Fruit fly (Drosophila melanogaster) whole organism, embryonic: ENCODE results near the gene CheA75a.

Experiments used
- Abd-B ChIP-seq: fragments of 200-800 bp; sonication (Bioruptor generic); optimal IDR thresholded peaks from 2 replicates; lab custom pipeline; 2018; ENCODE audit warnings: missing biosample characterization, mild to moderate bottlenecking, missing genetic modification characterization, moderate library complexity
- Aef1 ChIP-seq: fragments of 200-800 bp; sonication (Bioruptor generic); IDR thresholded peaks from 3 replicates; pipeline ENCODE4 v1.3.6; 2022; ENCODE audit warnings: missing biosample characterization, missing genetic modification characterization
- Bteb2 ChIP-seq: fragments of 200-800 bp; sonication (Bioruptor generic); optimal IDR thresholded peaks from 2 replicates; lab custom pipeline; 2016; ENCODE audit warnings: missing biosample characterization, missing genetic modification characterization
- CG12104 ChIP-seq: fragments of 200-800 bp; sonication (Bioruptor generic); optimal IDR thresholded peaks from 3 replicates; lab custom pipeline; 2016; ENCODE audit warnings: missing biosample characterization, missing genetic modification characterization
- CG12219 ChIP-seq: fragments of 200-800 bp; sonication (Bioruptor generic); optimal IDR thresholded peaks from 3 replicates; lab custom pipeline; 2018; ENCODE audit warnings: missing biosample characterization, mild to moderate bottlenecking, missing genetic modification characterization
- CG12744 ChIP-seq: fragments of 200-800 bp; sonication (Bioruptor generic); optimal IDR thresholded peaks from 2 replicates; lab custom pipeline; 2016; ENCODE audit warnings: missing biosample characterization, missing genetic modification characterization
- CG12942 ChIP-seq: fragments of 200-800 bp; sonication (Bioruptor generic); optimal IDR thresholded peaks from 3 replicates; lab custom pipeline; 2016; ENCODE audit warnings: missing biosample characterization, missing genetic modification characterization
- CG13123 ChIP-seq: fragments of 200-800 bp; sonication (Bioruptor generic); optimal IDR thresholded peaks from 2 replicates; lab custom pipeline; 2016; ENCODE audit warnings: missing biosample characterization, missing genetic modification characterization
- CG13424 ChIP-seq: fragments of 200-800 bp; sonication (Bioruptor generic); optimal IDR thresholded peaks from 2 replicates; lab custom pipeline; 2019; ENCODE audit warnings: missing biosample characterization, mild to moderate bottlenecking, missing genetic modification characterization, moderate library complexity
- CG15479 ChIP-seq: fragments of 200-800 bp; sonication (Bioruptor generic); optimal IDR thresholded peaks from 3 replicates; lab custom pipeline; 2019; ENCODE audit warnings: missing biosample characterization, mild to moderate bottlenecking, missing genetic modification characterization, moderate library complexity
- CG15696 ChIP-seq: fragments of 200-800 bp; sonication (Bioruptor generic); optimal IDR thresholded peaks from 2 replicates; lab custom pipeline; 2019; ENCODE audit warnings: missing biosample characterization, mild to moderate bottlenecking, missing genetic modification characterization, moderate library complexity
- CG2678 ChIP-seq: fragments of 200-800 bp; sonication (Bioruptor generic); optimal IDR thresholded peaks from 3 replicates; lab custom pipeline; 2019; ENCODE audit warnings: missing biosample characterization, mild to moderate bottlenecking, missing genetic modification characterization, moderate library complexity
- CG31224 ChIP-seq: fragments of 200-800 bp; sonication (Bioruptor generic); IDR thresholded peaks from 2 replicates; pipeline ENCODE4 v1.3.6; 2022; ENCODE audit warnings: missing biosample characterization, missing genetic modification characterization
- CG3281 ChIP-seq: fragments of 200-800 bp; sonication (Bioruptor generic); optimal IDR thresholded peaks from 3 replicates; lab custom pipeline; 2017; ENCODE audit warnings: missing biosample characterization, mild to moderate bottlenecking, missing genetic modification characterization
- CG34422 ChIP-seq: fragments of 200-800 bp; sonication (Bioruptor generic); IDR thresholded peaks from 3 replicates; pipeline ENCODE4 v1.3.6; 2022; ENCODE audit warnings: missing biosample characterization, missing genetic modification characterization
- CG4424 ChIP-seq: fragments of 200-800 bp; sonication (Bioruptor generic); optimal IDR thresholded peaks from 3 replicates; lab custom pipeline; 2016; ENCODE audit warnings: missing biosample characterization, missing genetic modification characterization
- CG4617 ChIP-seq: fragments of 200-800 bp; sonication (Bioruptor generic); optimal IDR thresholded peaks from 3 replicates; lab custom pipeline; 2016; ENCODE audit warnings: missing biosample characterization, missing genetic modification characterization, borderline replicate concordance
- CG4730 ChIP-seq: fragments of 200-800 bp; sonication (Bioruptor generic); IDR thresholded peaks from 2 replicates; pipeline ENCODE4 v1.3.6; 2022; ENCODE audit warnings: missing biosample characterization, missing genetic modification characterization
- CG6683 ChIP-seq: fragments of 200-800 bp; sonication (Bioruptor generic); optimal IDR thresholded peaks from 2 replicates; lab custom pipeline; 2017; ENCODE audit warnings: missing biosample characterization, mild to moderate bottlenecking, missing genetic modification characterization, missing genetic modification reagents
- CG8359 ChIP-seq: fragments of 200-800 bp; sonication (Bioruptor generic); optimal IDR thresholded peaks from 2 replicates; lab custom pipeline; 2017; ENCODE audit warnings: missing biosample characterization, mild to moderate bottlenecking, missing genetic modification characterization, borderline replicate concordance
- CG8944 ChIP-seq: fragments of 200-800 bp; sonication (Bioruptor generic); optimal IDR thresholded peaks from 3 replicates; lab custom pipeline; 2016; ENCODE audit warnings: missing biosample characterization, missing genetic modification characterization
- H2.0 ChIP-seq: fragments of 200-800 bp; sonication (Bioruptor generic); IDR thresholded peaks from 2 replicates; pipeline ENCODE4 v1.3.6; 2022; ENCODE audit warnings: missing biosample characterization, missing genetic modification characterization
- Hsf ChIP-seq: fragments of 200-800 bp; sonication (Bioruptor generic); optimal IDR thresholded peaks from 3 replicates; lab custom pipeline; 2016; ENCODE audit warnings: missing biosample characterization, missing genetic modification characterization
- Kr ChIP-seq: fragments of 200-800 bp; sonication (Bioruptor generic); optimal IDR thresholded peaks from 2 replicates; lab custom pipeline; 2017; ENCODE audit warnings: missing biosample characterization, mild to moderate bottlenecking, missing genetic modification characterization
- Med ChIP-seq: fragments of 200-800 bp; sonication (Bioruptor generic); peaks from one replicate; lab custom pipeline; 2016; ENCODE audit warnings: missing biosample characterization, missing genetic modification characterization, mild to moderate bottlenecking, inconsistent platforms, moderate library complexity
- Oaz ChIP-seq: fragments of 200-800 bp; sonication (Bioruptor generic); IDR thresholded peaks from 2 replicates; pipeline ENCODE4 v1.3.6; 2022; ENCODE audit warnings: missing biosample characterization, missing genetic modification characterization
- Xrp1 ChIP-seq: fragments of 200-800 bp; sonication (Bioruptor generic); IDR thresholded peaks from 2 replicates; pipeline ENCODE4 v1.3.6; 2022; ENCODE audit warnings: missing biosample characterization, missing genetic modification characterization
- al ChIP-seq: fragments of 200-800 bp; sonication (Bioruptor generic); IDR thresholded peaks from 2 replicates; pipeline ENCODE4 v1.3.6; 2022; ENCODE audit warnings: missing biosample characterization, missing genetic modification characterization
- az2 ChIP-seq: fragments of 200-800 bp; sonication (Bioruptor generic); optimal IDR thresholded peaks from 3 replicates; lab custom pipeline; 2016; ENCODE audit warnings: missing biosample characterization, missing genetic modification characterization
- crol ChIP-seq: fragments of 200-800 bp; sonication (Bioruptor generic); IDR thresholded peaks from 2 replicates; pipeline ENCODE4 v1.3.6; 2022; ENCODE audit warnings: missing biosample characterization, missing genetic modification characterization
- crp ChIP-seq, 2 experiments: fragments of 200-800 bp; sonication (Bioruptor generic); optimal IDR thresholded peaks; 2 replicates in 1 of 2; 3 replicates in 1 of 2; lab custom pipeline; 2017; ENCODE audit warnings: missing biosample characterization in 2 of 2, missing genetic modification characterization in 2 of 2, mild to moderate bottlenecking in 1 of 2, moderate library complexity in 1 of 2
- dan ChIP-seq: fragments of 200-800 bp; sonication (Bioruptor generic); IDR thresholded peaks from 2 replicates; pipeline ENCODE4 v1.3.6; 2022; ENCODE audit warnings: missing biosample characterization, missing genetic modification characterization
- dm ChIP-seq: fragments of 200-800 bp; sonication (Bioruptor generic); optimal IDR thresholded peaks from 3 replicates; lab custom pipeline; 2016; ENCODE audit warnings: missing biosample characterization, missing genetic modification characterization
- fd96Cb ChIP-seq: fragments of 200-800 bp; sonication (Bioruptor generic); optimal IDR thresholded peaks from 2 replicates; lab custom pipeline; 2018; ENCODE audit warnings: missing biosample characterization, mild to moderate bottlenecking, missing genetic modification characterization, moderate library complexity
- grn ChIP-seq: fragments of 200-800 bp; sonication (Bioruptor generic); optimal IDR thresholded peaks from 3 replicates; lab custom pipeline; 2017; ENCODE audit warnings: missing biosample characterization, missing genetic modification characterization
- inv ChIP-seq: fragments of 200-800 bp; sonication (Bioruptor generic); IDR thresholded peaks from 2 replicates; pipeline ENCODE4 v1.3.6; 2022; ENCODE audit warnings: missing biosample characterization, missing genetic modification characterization; ENCODE audit not compliant: partially characterized antibody
- jumu ChIP-seq: fragments of 200-800 bp; sonication (Bioruptor generic); optimal IDR thresholded peaks from 3 replicates; lab custom pipeline; 2016; ENCODE audit warnings: missing biosample characterization, missing genetic modification characterization
- lbe ChIP-seq: fragments of 200-800 bp; sonication (Bioruptor generic); optimal IDR thresholded peaks from 2 replicates; lab custom pipeline; 2016; ENCODE audit warnings: missing biosample characterization, mild to moderate bottlenecking, missing genetic modification characterization
- lola ChIP-seq, 3 experiments: fragments of >200 bp in 2 of 3; fragments of 200-800 bp in 1 of 3; sonication (Bioruptor generic) in 1 of 3; optimal IDR thresholded peaks; 2 replicates each; lab custom pipeline; 2017 to 2019; ENCODE audit warnings: missing biosample characterization in 3 of 3, missing genetic modification characterization in 3 of 3, mild to moderate bottlenecking in 1 of 3, moderate library complexity in 1 of 3
- nerfin-1 ChIP-seq: fragments of 200-800 bp; sonication (Bioruptor generic); optimal IDR thresholded peaks from 3 replicates; lab custom pipeline; 2019; ENCODE audit warnings: missing biosample characterization, mild to moderate bottlenecking, missing genetic modification characterization, moderate library complexity
- scrt ChIP-seq: fragments of 200-800 bp; sonication (Bioruptor generic); optimal IDR thresholded peaks from 2 replicates; lab custom pipeline; 2018; ENCODE audit warnings: missing biosample characterization, mild to moderate bottlenecking, missing genetic modification characterization, moderate library complexity
- sd ChIP-seq: fragments of 200-800 bp; sonication (Bioruptor generic); optimal IDR thresholded peaks from 3 replicates; lab custom pipeline; 2018; ENCODE audit warnings: missing biosample characterization, mild to moderate bottlenecking, missing genetic modification characterization, moderate library complexity
- slbo ChIP-seq: fragments of 200-800 bp; sonication (Bioruptor generic); IDR thresholded peaks from 2 replicates; pipeline ENCODE4 v1.3.6; 2022; ENCODE audit warnings: missing biosample characterization, missing genetic modification characterization
- sqz ChIP-seq: fragments of 200-800 bp; sonication (Bioruptor generic); optimal IDR thresholded peaks from 3 replicates; lab custom pipeline; 2018; ENCODE audit warnings: missing biosample characterization, mild to moderate bottlenecking, missing genetic modification characterization
- zf30C ChIP-seq: fragments of 200-800 bp; sonication (Bioruptor generic); optimal IDR thresholded peaks from 3 replicates; lab custom pipeline; 2018; ENCODE audit warnings: missing biosample characterization, mild to moderate bottlenecking, missing genetic modification characterization

Gene CheA75a

DNA sequence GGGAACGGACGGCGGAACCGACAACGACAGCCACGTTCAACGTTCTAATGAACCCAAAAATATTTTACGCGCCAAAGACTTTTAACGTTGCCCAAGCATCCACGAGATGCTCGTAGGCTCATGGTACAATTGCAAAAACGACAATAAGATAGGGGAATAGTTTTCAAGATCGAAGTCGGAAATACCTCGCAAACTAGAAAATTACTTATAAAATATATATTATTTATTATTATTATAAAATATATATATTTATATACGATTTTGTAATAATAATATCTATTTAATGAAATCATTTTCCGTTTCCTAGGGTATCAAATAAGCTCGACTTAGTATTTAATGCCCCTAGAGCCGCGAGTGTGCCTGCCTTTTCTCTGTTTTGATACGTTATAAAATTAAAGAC, 8.7 kb upstream of the CheA75a start (continued):
- no peak for TF ChIP-seq CG12744 (GFP tag; lab: Kevin White, UChicago)
- TF ChIP-seq CG31224 (GFP tag; lab: Robert Waterston, UW): no peak
- TF ChIP-seq Kr (GFP tag; lab: Kevin White, UChicago): no peak
- no peak for TF ChIP-seq CG12219 (GFP tag; lab: Kevin White, UChicago)
- no peak for TF ChIP-seq CG4617 (GFP tag; lab: Kevin White, UChicago)
- TF ChIP-seq CG8359 (GFP tag; lab: Kevin White, UChicago): no peak
- TF ChIP-seq CG3281 (GFP tag; lab: Kevin White, UChicago): no peak
- no peak for TF ChIP-seq CG8944 (GFP tag; lab: Kevin White, UChicago)
- TF ChIP-seq dm (GFP tag; lab: Kevin White, UChicago): no peak
- no peak for TF ChIP-seq CG13424
- no peak for TF ChIP-seq crp (GFP tag; optimal IDR thresholded peaks at IDR 0.05; lab: Kevin White, UChicago)
- TF ChIP-seq CG15479 (GFP tag; lab: Kevin White, UChicago): no peak
- peak; percentile 37 for TF ChIP-seq fd96Cb (tag; lab: Kevin White, UChicago)
- TF ChIP-seq scrt (GFP tag; lab: Kevin White, UChicago): no peak
- peak; percentile 37 for TF ChIP-seq CG4424 (GFP tag; lab: Kevin White, UChicago)
- no peak for TF ChIP-seq CG4730 (GFP tag; lab: Robert Waterston, UW)
- TF ChIP-seq crol (GFP tag; lab: Robert Waterston, UW): no peak
- no peak for TF ChIP-seq az2
- TF ChIP-seq Aef1 (GFP tag; lab: Robert Waterston, UW): no peak
- TF ChIP-seq sqz (GFP tag; lab: Kevin White, UChicago): no peak
- no peak for TF ChIP-seq dan (GFP tag; lab: Robert Waterston, UW)
- TF ChIP-seq inv (GFP tag; lab: Robert Waterston, UW): no peak
- peak; percentile 21 for TF ChIP-seq Abd-B (GFP tag; lab: Kevin White, UChicago)
- TF ChIP-seq grn (GFP tag; lab: Kevin White, UChicago): no peak
- TF ChIP-seq CG2678 (tag; lab: Kevin White, UChicago): peak; percentile 64
- no peak for TF ChIP-seq CG13123 (GFP tag; lab: Kevin White, UChicago)
- no peak for TF ChIP-seq H2.0 (GFP tag; lab: Robert Waterston, UW)
- no peak for TF ChIP-seq CG12942 (GFP tag; lab: Kevin White, UChicago)
- TF ChIP-seq sd (tag; lab: Kevin White, UChicago): no peak
- TF ChIP-seq CG12104 (GFP tag; lab: Kevin White, UChicago): no peak
- peak; percentile 52 for TF ChIP-seq CG15696 (tag; lab: Kevin White, UChicago)
- no peak for TF ChIP-seq Hsf (GFP tag; lab: Kevin White, UChicago)
- no peak for TF ChIP-seq zf30C (GFP tag; lab: Kevin White, UChicago)
- no peak for TF ChIP-seq nerfin-1
- no peak for TF ChIP-seq CG6683 (GFP tag; lab: Kevin White, UChicago)
- TF ChIP-seq Med (GFP tag; lab: Kevin White, UChicago): no peak
- no peak for TF ChIP-seq lbe (GFP tag; lab: Kevin White, UChicago)
- TF ChIP-seq Oaz (GFP tag; lab: Robert Waterston, UW): no peak
- no peak for TF ChIP-seq jumu (GFP tag; lab: Kevin White, UChicago)
- TF ChIP-seq Bteb2 (GFP tag; lab: Kevin White, UChicago): no peak
- no peak for TF ChIP-seq lola (GFP tag; optimal IDR thresholded peaks at IDR 0.05; lab: Kevin White, UChicago)
- no peak for TF ChIP-seq slbo (GFP tag; lab: Robert Waterston, UW)
- peak; percentile 73; the same call in 1 of the 2 replicates for TF ChIP-seq Xrp1 (GFP tag; lab: Robert Waterston, UW)
- peak; percentile 34; the same call in 1 of the 3 replicates for TF ChIP-seq CG34422 (GFP tag; lab: Robert Waterston, UW)
- 0 out of 2 replicates have a peak, but pooled peaks have one; percentile 9 for TF ChIP-seq al (GFP tag; lab: Robert Waterston, UW)
